Worm (Caenorhabditis elegans) whole organism, L3 larva: ENCODE data around the gene T26A5.8.

Experiments used
- ama-1 ChIP-seq: fragments of 150-350 bp; optimal IDR thresholded peaks from 2 replicates; lab custom pipeline; 2018
- ceh-82 ChIP-seq: fragments of 150-350 bp; optimal IDR thresholded peaks from 2 replicates; lab custom pipeline; 2014; ENCODE audit warnings: missing biosample characterization, missing genetic modification characterization
- mdl-1 ChIP-seq: fragments of 150-350 bp; optimal IDR thresholded peaks from 2 replicates; lab custom pipeline; 2014; ENCODE audit warnings: missing biosample characterization, missing genetic modification characterization

- TF ChIP-seq ceh-82 (no peak), mdl-1 (tag; lab: Kevin White, UChicago) (no peak), ama-1 (lab: Kevin White, UChicago) (no peak)
Observed at ce11 chrIII:6467005-6467404, 4.3 kb upstream of the T26A5.8 start, which contains the start of gene T26A5.2.
